Worm (Caenorhabditis elegans) whole organism, late embryonic: ENCODE measurements around the gene F09G8.10.

ENCODE experiments used
- C38D4.7 ChIP-seq: fragments of 200-800 bp; sonication (Bioruptor generic); optimal IDR thresholded peaks from 2 replicates; lab custom pipeline; 2018; ENCODE audit warnings: mild to moderate bottlenecking, missing genetic modification characterization, moderate library complexity, missing compliant biosample characterization
- T23F11.4 ChIP-seq: fragments of 200-800 bp; sonication (Bioruptor generic); optimal IDR thresholded peaks from 2 replicates; lab custom pipeline; 2018; ENCODE audit warnings: mild to moderate bottlenecking, missing genetic modification characterization, missing compliant biosample characterization
- ceh-19 ChIP-seq: fragments of 200-800 bp; sonication (Bioruptor generic); optimal IDR thresholded peaks from 2 replicates; lab custom pipeline; 2018; ENCODE audit warnings: mild to moderate bottlenecking, missing genetic modification characterization, missing compliant biosample characterization
- ceh-22 ChIP-seq: sonication (generic microtip); optimal IDR thresholded peaks from 2 replicates; lab custom pipeline; 2017; ENCODE audit warnings: missing biosample characterization, missing genetic modification characterization
- ceh-24 ChIP-seq: sonication (generic microtip); optimal IDR thresholded peaks from 2 replicates; lab custom pipeline; 2016; ENCODE audit warnings: mild to moderate bottlenecking, missing genetic modification characterization, missing compliant biosample characterization
- ceh-31 ChIP-seq: sonication (generic microtip); optimal IDR thresholded peaks from 2 replicates; lab custom pipeline; 2016; ENCODE audit warnings: missing genetic modification characterization, missing compliant biosample characterization
- ceh-45 ChIP-seq: fragments of 200-800 bp; sonication (Bioruptor generic); IDR thresholded peaks from 2 replicates; pipeline ENCODE4 v1.3.6; 2022; ENCODE audit warnings: missing genetic modification reagents, missing genetic modification characterization, missing compliant biosample characterization
- ceh-48 ChIP-seq: sonication (generic microtip); optimal IDR thresholded peaks from 2 replicates; lab custom pipeline; 2016; ENCODE audit warnings: missing genetic modification characterization, inconsistent platforms, missing compliant biosample characterization
- ceh-6 ChIP-seq: fragments of 200-800 bp; sonication (Bioruptor generic); optimal IDR thresholded peaks from 2 replicates; lab custom pipeline; 2018; ENCODE audit warnings: mild to moderate bottlenecking, missing genetic modification characterization, missing compliant biosample characterization
- ceh-9 ChIP-seq: sonication (generic microtip); optimal IDR thresholded peaks from 2 replicates; lab custom pipeline; 2016; ENCODE audit warnings: mild to moderate bottlenecking, missing genetic modification characterization, inconsistent platforms, missing compliant biosample characterization
- che-1 ChIP-seq: sonication (generic microtip); optimal IDR thresholded peaks from 2 replicates; lab custom pipeline; 2016; ENCODE audit warnings: mild to moderate bottlenecking, missing genetic modification characterization, missing compliant biosample characterization
- dve-1 ChIP-seq: sonication (generic microtip); optimal IDR thresholded peaks from 2 replicates; lab custom pipeline; 2017; ENCODE audit warnings: antibody characterized with exemption, mild to moderate bottlenecking, missing genetic modification characterization, missing compliant biosample characterization
- elt-2 ChIP-seq: sonication (generic microtip); optimal IDR thresholded peaks from 2 replicates; lab custom pipeline; 2016; ENCODE audit warnings: missing genetic modification reagents, missing genetic modification characterization, missing compliant biosample characterization
- elt-4 ChIP-seq: sonication (generic microtip); optimal IDR thresholded peaks from 2 replicates; lab custom pipeline; 2016; ENCODE audit warnings: missing genetic modification characterization, missing compliant biosample characterization
- ets-4 ChIP-seq: sonication (generic microtip); optimal IDR thresholded peaks from 2 replicates; lab custom pipeline; 2016; ENCODE audit warnings: missing genetic modification characterization, missing compliant biosample characterization
- fkh-10 ChIP-seq: fragments of 150-350 bp; optimal IDR thresholded peaks from 2 replicates; lab custom pipeline; 2014; ENCODE audit warnings: missing biosample characterization, missing genetic modification reagents, missing genetic modification characterization
- fkh-6 ChIP-seq: sonication (generic microtip); optimal IDR thresholded peaks from 2 replicates; lab custom pipeline; 2016; ENCODE audit warnings: missing genetic modification characterization, missing compliant biosample characterization
- gmeb-2 ChIP-seq: sonication (generic microtip); optimal IDR thresholded peaks from 2 replicates; lab custom pipeline; 2016; ENCODE audit warnings: missing genetic modification characterization, inconsistent platforms, missing compliant biosample characterization
- hlh-15 ChIP-seq: sonication (generic microtip); optimal IDR thresholded peaks from 2 replicates; lab custom pipeline; 2016; ENCODE audit warnings: missing genetic modification characterization, missing compliant biosample characterization
- hlh-6 ChIP-seq: sonication (generic microtip); optimal IDR thresholded peaks from 2 replicates; lab custom pipeline; 2016; ENCODE audit warnings: missing genotype, missing genetic modification characterization, missing compliant biosample characterization
- lim-6 ChIP-seq: sonication (generic microtip); optimal IDR thresholded peaks from 2 replicates; lab custom pipeline; 2016; ENCODE audit warnings: missing genetic modification characterization, missing compliant biosample characterization
- nfya-1 ChIP-seq: sonication (generic microtip); optimal IDR thresholded peaks from 2 replicates; lab custom pipeline; 2017; ENCODE audit warnings: missing genetic modification characterization, mild to moderate bottlenecking, missing compliant biosample characterization, antibody characterized with exemption, moderate library complexity
- nhr-11 ChIP-seq: fragments of 150-350 bp; optimal IDR thresholded peaks from 2 replicates; lab custom pipeline; 2014; ENCODE audit warnings: missing biosample characterization, missing genetic modification characterization
- odd-2 ChIP-seq: sonication (generic microtip); optimal IDR thresholded peaks from 2 replicates; lab custom pipeline; 2017; ENCODE audit warnings: antibody characterized with exemption, mild to moderate bottlenecking, missing genetic modification characterization, missing compliant biosample characterization
- pag-3 ChIP-seq: sonication (generic microtip); optimal IDR thresholded peaks from 2 replicates; lab custom pipeline; 2016; ENCODE audit warnings: missing compliant biosample characterization, missing genetic modification characterization, borderline replicate concordance
- pat-9 ChIP-seq: fragments of 200-800 bp; sonication (Bioruptor generic); optimal IDR thresholded peaks from 2 replicates; lab custom pipeline; 2018; ENCODE audit warnings: mild to moderate bottlenecking, missing genetic modification characterization, moderate library complexity, missing compliant biosample characterization
- pax-1 ChIP-seq: fragments of 150-350 bp; optimal IDR thresholded peaks from 2 replicates; lab custom pipeline; 2014; ENCODE audit warnings: missing biosample characterization, missing genetic modification characterization
- pqm-1 ChIP-seq: sonication (generic microtip); optimal IDR thresholded peaks from 2 replicates; lab custom pipeline; 2016; ENCODE audit warnings: missing genetic modification characterization, missing compliant biosample characterization
- pros-1 ChIP-seq: fragments of 150-350 bp; optimal IDR thresholded peaks from 2 replicates; lab custom pipeline; 2014; ENCODE audit warnings: missing biosample characterization, missing genetic modification reagents, missing genetic modification characterization
- ref-2 ChIP-seq: sonication (generic microtip); optimal IDR thresholded peaks from 2 replicates; lab custom pipeline; 2016; ENCODE audit warnings: missing genetic modification characterization, missing compliant biosample characterization
- sdc-2 ChIP-seq: sonication (generic microtip); optimal IDR thresholded peaks from 2 replicates; lab custom pipeline; 2016; ENCODE audit warnings: missing genotype, missing genetic modification characterization, missing compliant biosample characterization
- sox-2 ChIP-seq: fragments of 200-800 bp; sonication (Bioruptor generic); IDR thresholded peaks from 2 replicates; pipeline ENCODE4 v1.3.6; 2022; ENCODE audit warnings: missing genetic modification reagents, missing genetic modification characterization, missing compliant biosample characterization
- syd-9 ChIP-seq: sonication (generic microtip); optimal IDR thresholded peaks from 2 replicates; lab custom pipeline; 2016; ENCODE audit warnings: mild to moderate bottlenecking, missing genetic modification characterization, moderate library complexity, missing compliant biosample characterization
- tbx-2 ChIP-seq: sonication (generic microtip); optimal IDR thresholded peaks from 2 replicates; lab custom pipeline; 2016; ENCODE audit warnings: missing genetic modification characterization, missing compliant biosample characterization
- tbx-7 ChIP-seq: sonication (generic microtip); optimal IDR thresholded peaks from 2 replicates; lab custom pipeline; 2016; ENCODE audit warnings: missing genotype, missing genetic modification characterization, missing compliant biosample characterization
- ttx-3 ChIP-seq: sonication (generic microtip); optimal IDR thresholded peaks from 2 replicates; lab custom pipeline; 2016; ENCODE audit warnings: missing genetic modification reagents, missing genetic modification characterization, missing compliant biosample characterization
- unc-3 ChIP-seq, 2 experiments: fragments of 200-800 bp in 1 of 2; sonication (Bioruptor generic) in 1 of 2; sonication (generic microtip) in 1 of 2; conservative IDR thresholded peaks in 1 of 2; optimal IDR thresholded peaks in 1 of 2; 2 replicates each; pipeline versions ENCODE4 v1.3.6 to Lab custom; 2016 to 2022; ENCODE audit warnings: missing compliant biosample characterization in 2 of 2, missing genetic modification characterization in 2 of 2, missing genetic modification reagents in 1 of 2
- unc-42 ChIP-seq: sonication (generic microtip); optimal IDR thresholded peaks from 2 replicates; lab custom pipeline; 2016; ENCODE audit warnings: missing genotype, missing genetic modification characterization, missing compliant biosample characterization
- unc-86 ChIP-seq: sonication (generic microtip); optimal IDR thresholded peaks from 2 replicates; lab custom pipeline; 2016; ENCODE audit warnings: missing genetic modification characterization, missing compliant biosample characterization

F09G8.10 gene

DNA sequence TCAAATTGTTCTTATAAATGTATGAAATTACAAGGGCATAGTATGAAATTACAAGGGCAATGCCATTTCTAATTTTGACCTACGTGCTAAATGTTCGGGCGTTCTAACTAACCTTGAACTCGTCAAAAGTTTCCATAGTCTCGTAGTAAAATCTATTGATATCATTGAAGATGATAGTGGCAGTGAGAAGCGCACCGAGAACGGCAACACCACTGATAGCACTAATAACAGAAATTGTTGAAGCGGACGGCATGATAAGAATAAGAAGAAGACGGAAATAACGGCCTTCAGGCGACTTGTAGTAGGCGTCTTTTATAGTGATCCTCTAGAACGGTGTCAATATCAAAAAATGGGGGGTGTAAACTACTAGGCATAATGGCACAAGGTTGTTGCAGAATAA is 8.6 kb downstream of the F09G8.10 start, which contains the start of gene col-91:
Gene col-91, minus strand, starts transcription at position 288 of the 400 bp plus-strand sequence.
- TF ChIP-seq ceh-6 (GFP tag; lab: Kevin White, UChicago) = no peak
- TF ChIP-seq pros-1 (tag; lab: Kevin White, UChicago) = no peak
- TF ChIP-seq nfya-1 = no peak
- no peak for TF ChIP-seq sox-2 (GFP tag; lab: Robert Waterston, UW)
- no peak for TF ChIP-seq C38D4.7
- no peak for TF ChIP-seq tbx-2 (tag; lab: Kevin White, UChicago)
- TF ChIP-seq syd-9 (tag; lab: Kevin White, UChicago) = no peak
- no peak for TF ChIP-seq ceh-19 (GFP tag; lab: Kevin White, UChicago)
- TF ChIP-seq ceh-45 (GFP tag; lab: Robert Waterston, UW) = no peak
- no peak for TF ChIP-seq ceh-22 (tag; lab: Kevin White, UChicago)
- no peak for TF ChIP-seq ref-2
- TF ChIP-seq fkh-6 (tag; lab: Kevin White, UChicago) = no peak

DNA sequence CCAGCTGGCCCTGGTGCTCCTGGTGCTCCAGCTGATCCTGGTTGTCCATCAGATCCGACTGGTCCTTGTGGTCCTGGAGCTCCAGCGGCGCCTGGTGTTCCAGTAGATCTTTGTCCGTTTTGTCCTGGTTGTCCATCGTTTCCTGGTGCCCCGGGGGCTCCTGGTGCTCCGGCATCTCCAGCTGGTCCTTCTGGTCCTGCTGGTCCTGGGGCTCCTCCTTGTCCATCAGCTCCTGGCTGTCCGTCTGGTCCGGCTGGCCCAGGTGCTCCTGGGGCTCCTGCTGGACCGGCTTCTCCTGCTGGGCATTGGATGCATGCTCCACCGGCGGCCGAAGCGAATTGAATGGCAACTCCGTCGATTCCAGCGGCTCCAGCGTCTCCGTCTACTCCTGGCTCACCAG is 9.4 kb downstream of the F09G8.10 start:
- TF ChIP-seq ceh-9 (tag; lab: Kevin White, UChicago) (peak; percentile 17), ttx-3 (tag; lab: Kevin White, UChicago) (no peak), hlh-6 (peak; percentile 21), tbx-7 (tag; lab: Kevin White, UChicago) (no peak), fkh-6 (tag; lab: Kevin White, UChicago) (peak; percentile 25), ref-2 (peak; percentile 28), ets-4 (tag; lab: Kevin White, UChicago) (no peak), lim-6 (peak; percentile 14), sdc-2 (tag; lab: Kevin White, UChicago) (peak; percentile 26), elt-4 (tag; lab: Kevin White, UChicago) (peak; percentile 94), syd-9 (tag; lab: Kevin White, UChicago) (peak; percentile 29)

DNA sequence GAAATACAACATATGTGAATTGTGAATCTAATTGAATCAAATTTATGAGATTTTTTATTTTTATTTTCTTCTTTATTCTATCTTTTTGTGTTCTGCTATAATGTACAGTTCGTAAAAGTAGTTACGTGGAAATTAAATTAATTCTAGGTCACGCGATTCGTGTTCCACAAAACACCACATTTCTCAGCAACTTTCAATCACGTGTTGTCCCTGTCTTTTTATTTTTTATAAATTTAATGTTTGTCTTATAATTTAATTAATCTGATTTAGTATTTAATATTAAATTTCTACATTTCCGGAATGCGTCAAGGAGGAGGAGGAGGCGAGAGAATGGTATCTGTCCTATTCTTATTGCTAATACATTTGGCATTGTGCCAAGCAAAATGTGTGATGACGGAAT is 13.9 kb downstream of the F09G8.10 start, which contains the start of gene ncr-2:
Gene ncr-2, plus strand, starts transcription at position 301 of the 400 bp plus-strand sequence.
- no peak for TF ChIP-seq tbx-7 (tag; lab: Kevin White, UChicago)
- TF ChIP-seq ceh-31 = no peak
- TF ChIP-seq elt-2 (tag; lab: Kevin White, UChicago) = no peak
- TF ChIP-seq T23F11.4 (GFP tag; lab: Kevin White, UChicago) = no peak
- no peak for TF ChIP-seq unc-42 (tag; lab: Kevin White, UChicago)
- no peak for TF ChIP-seq hlh-15 (tag; lab: Kevin White, UChicago)
- no peak for TF ChIP-seq ets-4 (tag; lab: Kevin White, UChicago)
- no peak for TF ChIP-seq pros-1 (tag; lab: Kevin White, UChicago)
- TF ChIP-seq sox-2 (GFP tag; lab: Robert Waterston, UW) = no peak
- no peak for TF ChIP-seq dve-1 (tag; lab: Kevin White, UChicago)
- no peak for TF ChIP-seq ceh-48
- no peak for TF ChIP-seq pag-3 (tag; lab: Kevin White, UChicago)
- TF ChIP-seq che-1 (tag; lab: Kevin White, UChicago) = no peak
- no peak for TF ChIP-seq ttx-3 (tag; lab: Kevin White, UChicago)
- TF ChIP-seq odd-2 (tag; lab: Kevin White, UChicago) = no peak
- no peak for TF ChIP-seq pqm-1 (tag; lab: Kevin White, UChicago)
- no peak for TF ChIP-seq pax-1 (tag; lab: Kevin White, UChicago)
- no peak for TF ChIP-seq nhr-11 (tag; lab: Kevin White, UChicago)
- no peak for TF ChIP-seq C38D4.7
- no peak for TF ChIP-seq gmeb-2 (tag; lab: Kevin White, UChicago)

DNA sequence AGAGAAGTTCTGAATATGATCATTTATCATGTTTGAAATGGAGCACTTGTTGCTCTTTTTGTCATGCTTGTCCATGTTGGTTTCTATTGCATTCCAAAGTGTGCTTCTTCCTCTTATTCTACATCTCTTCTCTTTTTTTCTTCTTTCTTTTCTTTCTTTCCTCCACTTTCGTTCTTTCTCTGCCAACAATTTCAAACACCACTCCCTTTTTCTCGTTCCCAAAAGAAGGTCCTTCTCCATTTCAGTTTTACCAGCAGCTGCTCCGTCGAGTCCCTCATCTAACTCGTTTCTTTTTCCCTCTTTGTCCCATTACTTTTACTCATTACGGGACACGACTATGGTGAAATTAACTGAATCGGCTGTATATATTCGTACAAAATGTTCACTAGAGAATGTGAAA is 17.0 kb downstream of the F09G8.10 start, which contains the start of gene F09G8.5:
Gene F09G8.5, plus strand, starts transcription at position 38 of the 400 bp plus-strand sequence.
- TF ChIP-seq odd-2 (tag; lab: Kevin White, UChicago) (no peak), tbx-2 (tag; lab: Kevin White, UChicago) (no peak), unc-86 (tag; lab: Kevin White, UChicago) (no peak), che-1 (tag; lab: Kevin White, UChicago) (no peak), fkh-10 (GFP tag; lab: Kevin White, UChicago) (no peak), pat-9 (tag; lab: Kevin White, UChicago) (no peak), ceh-31 (no peak), unc-42 (tag; lab: Kevin White, UChicago) (no peak), ceh-45 (GFP tag; lab: Robert Waterston, UW) (no peak), ceh-9 (tag; lab: Kevin White, UChicago) (no peak), ttx-3 (tag; lab: Kevin White, UChicago) (no peak), unc-3 (GFP tag; conservative IDR thresholded peaks at IDR 0.05; lab: Robert Waterston, UW) (no peak), unc-3 (tag; optimal IDR thresholded peaks at IDR 0.05; lab: Kevin White, UChicago) (no peak), nfya-1 (no peak), C38D4.7 (no peak), ceh-24 (tag; lab: Kevin White, UChicago) (no peak)
